Worm (Caenorhabditis elegans): Measurements from ENCODE around the gene srh-213.

ce11 chrV:3605325-3605724, 10.5 kb upstream of the srh-213 start, which contains the start of gene T22F3.8:
- TF ChIP-seq pha-4 (tag; optimal IDR thresholded peaks at IDR 0.05) (no peak), lin-32 (GFP tag; optimal IDR thresholded peaks at IDR 0.05) (no peak), ztf-11 (tag; optimal IDR thresholded peaks at IDR 0.05) (no peak), nhr-28 (tag; optimal IDR thresholded peaks at IDR 0.05) (no peak)

Data from whole organism, mixed stage, embryonic.